Fruit fly (Drosophila melanogaster) whole organism, embryonic: Measurements from ENCODE around the gene CG2444.

Experiments used
- Atf3 ChIP-seq: fragments of 200-800 bp; sonication (Bioruptor generic); optimal IDR thresholded peaks from 3 replicates; lab custom pipeline; 2016; ENCODE audit warnings: missing biosample characterization, missing genetic modification characterization
- CG1024 ChIP-seq: fragments of 200-800 bp; sonication (Bioruptor generic); IDR thresholded peaks from 2 replicates; pipeline ENCODE4 v1.3.6; 2022; ENCODE audit warnings: missing biosample characterization, missing genetic modification characterization
- CG10366 ChIP-seq: fragments of 200-800 bp; sonication (Bioruptor generic); IDR thresholded peaks from 2 replicates; pipeline ENCODE4 v1.3.6; 2022; ENCODE audit warnings: missing biosample characterization, missing genetic modification characterization
- CG11695 ChIP-seq: fragments of 200-800 bp; sonication (Bioruptor generic); IDR thresholded peaks from 3 replicates; pipeline ENCODE4 v1.3.6; 2022; ENCODE audit warnings: missing biosample characterization, missing genetic modification characterization
- CG11696 ChIP-seq: fragments of 200-800 bp; sonication (Bioruptor generic); IDR thresholded peaks from 2 replicates; pipeline ENCODE4 v1.3.6; 2022; ENCODE audit warnings: missing biosample characterization, missing genetic modification characterization
- CG12219 ChIP-seq: fragments of 200-800 bp; sonication (Bioruptor generic); optimal IDR thresholded peaks from 3 replicates; lab custom pipeline; 2018; ENCODE audit warnings: missing biosample characterization, mild to moderate bottlenecking, missing genetic modification characterization
- CG12659 ChIP-seq: fragments of 200-800 bp; sonication (Bioruptor generic); optimal IDR thresholded peaks from 3 replicates; lab custom pipeline; 2017; ENCODE audit warnings: mild to moderate bottlenecking, missing biosample characterization, missing genetic modification reagents, missing genetic modification characterization
- CG13287 ChIP-seq: fragments of 200-800 bp; sonication (Bioruptor generic); IDR thresholded peaks from 2 replicates; pipeline ENCODE4 v1.3.6; 2022; ENCODE audit warnings: missing biosample characterization, missing genetic modification characterization; ENCODE audit not compliant: partially characterized antibody
- CG15269 ChIP-seq: fragments of 200-800 bp; sonication (Bioruptor generic); optimal IDR thresholded peaks from 2 replicates; lab custom pipeline; 2018; ENCODE audit warnings: missing biosample characterization, mild to moderate bottlenecking, missing genetic modification characterization, moderate library complexity
- CG1647 ChIP-seq: fragments of 200-800 bp; sonication (Bioruptor generic); optimal IDR thresholded peaks from 3 replicates; lab custom pipeline; 2016; ENCODE audit warnings: missing biosample characterization, missing genetic modification characterization
- CG33557 ChIP-seq: fragments of 200-800 bp; sonication (Bioruptor generic); optimal IDR thresholded peaks from 2 replicates; lab custom pipeline; 2019; ENCODE audit warnings: missing biosample characterization, mild to moderate bottlenecking, missing genetic modification characterization, moderate library complexity
- CG43689 ChIP-seq: fragments of 200-800 bp; sonication (Bioruptor generic); IDR thresholded peaks from 2 replicates; pipeline ENCODE4 v1.3.6; 2022; ENCODE audit warnings: missing biosample characterization, missing genetic modification characterization
- CG4404 ChIP-seq: fragments of 200-800 bp; sonication (Bioruptor generic); IDR thresholded peaks from 2 replicates; pipeline ENCODE4 v1.3.6; 2022; ENCODE audit warnings: missing biosample characterization, missing genetic modification characterization
- CG4707 ChIP-seq: fragments of 200-800 bp; sonication (Bioruptor generic); optimal IDR thresholded peaks from 2 replicates; lab custom pipeline; 2018; ENCODE audit warnings: missing biosample characterization, mild to moderate bottlenecking, missing genetic modification characterization, moderate library complexity
- CG6175 ChIP-seq: fragments of 200-800 bp; sonication (Bioruptor generic); IDR thresholded peaks from 3 replicates; pipeline ENCODE4 v1.3.6; 2022; ENCODE audit warnings: missing biosample characterization, missing genetic modification characterization
- CG9609 ChIP-seq: fragments of 200-800 bp; sonication (Bioruptor generic); optimal IDR thresholded peaks from 3 replicates; lab custom pipeline; 2016; ENCODE audit warnings: missing biosample characterization, missing genetic modification characterization
- CG9727 ChIP-seq: fragments of 200-800 bp; sonication (Bioruptor generic); optimal IDR thresholded peaks from 3 replicates; lab custom pipeline; 2017; ENCODE audit warnings: missing biosample characterization, mild to moderate bottlenecking, missing genetic modification characterization
- CrebB ChIP-seq: fragments of 200-800 bp; sonication (Bioruptor generic); optimal IDR thresholded peaks from 3 replicates; lab custom pipeline; 2018; ENCODE audit warnings: missing biosample characterization, mild to moderate bottlenecking, missing genetic modification characterization
- Dbx ChIP-seq: fragments of 200-800 bp; sonication (Bioruptor generic); IDR thresholded peaks from 3 replicates; pipeline ENCODE4 v1.3.6; 2022; ENCODE audit warnings: missing biosample characterization, missing genetic modification characterization
- Doc3 ChIP-seq: fragments of 200-800 bp; sonication (Bioruptor generic); IDR thresholded peaks from 3 replicates; pipeline ENCODE4 v1.3.6; 2022; ENCODE audit warnings: missing biosample characterization, missing genetic modification characterization; ENCODE audit not compliant: partially characterized antibody
- E2f1 ChIP-seq: fragments of 200-800 bp; sonication (Bioruptor generic); IDR thresholded peaks from 2 replicates; pipeline ENCODE4 v1.3.6; 2022; ENCODE audit warnings: missing biosample characterization, missing genetic modification characterization
- Eip74EF ChIP-seq, 2 experiments: fragments of 200-800 bp in 1 of 2; fragments of >200 bp in 1 of 2; sonication (Bioruptor generic) in 1 of 2; optimal IDR thresholded peaks; 2 replicates each; lab custom pipeline; 2017 to 2019; ENCODE audit warnings: missing biosample characterization in 2 of 2, missing genetic modification characterization in 2 of 2, mild to moderate bottlenecking in 1 of 2, moderate library complexity in 1 of 2
- Ets97D ChIP-seq: fragments of 200-800 bp; sonication (Bioruptor generic); optimal IDR thresholded peaks from 3 replicates; lab custom pipeline; 2016; ENCODE audit warnings: missing biosample characterization, missing genetic modification characterization
- Lhr ChIP-seq: fragments of 200-800 bp; sonication (Bioruptor generic); optimal IDR thresholded peaks from 3 replicates; lab custom pipeline; 2017; ENCODE audit warnings: mild to moderate bottlenecking, missing biosample characterization, missing genetic modification reagents, missing genetic modification characterization
- NC2α ChIP-seq: fragments of 200-800 bp; sonication (Bioruptor generic); optimal IDR thresholded peaks from 2 replicates; lab custom pipeline; 2016; ENCODE audit warnings: missing biosample characterization, missing genetic modification characterization
- NFAT ChIP-seq: fragments of 200-800 bp; sonication (Bioruptor generic); IDR thresholded peaks from 2 replicates; pipeline ENCODE4 v1.3.6; 2022; ENCODE audit warnings: missing biosample characterization, missing genetic modification characterization
- Nf-YA ChIP-seq: fragments of 200-800 bp; sonication (Bioruptor generic); IDR thresholded peaks from 2 replicates; pipeline ENCODE4 v1.3.6; 2022; ENCODE audit warnings: missing biosample characterization, missing genetic modification characterization
- Sry-β ChIP-seq: fragments of 200-800 bp; sonication (Bioruptor generic); optimal IDR thresholded peaks from 2 replicates; lab custom pipeline; 2018; ENCODE audit warnings: missing biosample characterization, mild to moderate bottlenecking, missing genetic modification characterization, moderate library complexity
- abd-A ChIP-seq: fragments of 200-800 bp; sonication (Bioruptor generic); optimal IDR thresholded peaks from 3 replicates; lab custom pipeline; 2019; ENCODE audit warnings: missing biosample characterization, mild to moderate bottlenecking, missing genetic modification characterization, moderate library complexity
- aop ChIP-seq: fragments of 200-800 bp; sonication (Bioruptor generic); IDR thresholded peaks from 2 replicates; pipeline ENCODE4 v1.3.6; 2022; ENCODE audit warnings: missing biosample characterization, missing genetic modification characterization
- caup ChIP-seq: fragments of 200-800 bp; sonication (Bioruptor generic); optimal IDR thresholded peaks from 3 replicates; lab custom pipeline; 2017; ENCODE audit warnings: missing biosample characterization, mild to moderate bottlenecking, missing genetic modification characterization, moderate library complexity; ENCODE audit not compliant: severe bottlenecking
- chm ChIP-seq: fragments of 200-800 bp; sonication (Bioruptor generic); IDR thresholded peaks from 2 replicates; pipeline ENCODE4 v1.3.6; 2022; ENCODE audit warnings: missing biosample characterization, missing genetic modification characterization
- ci ChIP-seq: fragments of 200-800 bp; sonication (Bioruptor generic); IDR thresholded peaks from 3 replicates; pipeline ENCODE4 v1.3.6; 2022; ENCODE audit warnings: missing biosample characterization, missing genetic modification characterization
- dysf ChIP-seq: fragments of 200-800 bp; sonication (Bioruptor generic); IDR thresholded peaks from 3 replicates; pipeline ENCODE4 v1.3.6; 2022; ENCODE audit warnings: missing biosample characterization, missing genetic modification characterization
- emc ChIP-seq: fragments of 200-800 bp; sonication (Bioruptor generic); optimal IDR thresholded peaks from 2 replicates; lab custom pipeline; 2016; ENCODE audit warnings: missing biosample characterization, missing genetic modification characterization
- her ChIP-seq: fragments of 200-800 bp; sonication (Bioruptor generic); optimal IDR thresholded peaks from 2 replicates; lab custom pipeline; 2016; ENCODE audit warnings: missing biosample characterization, missing genetic modification characterization
- kah ChIP-seq: fragments of 200-800 bp; sonication (Bioruptor generic); optimal IDR thresholded peaks from 2 replicates; lab custom pipeline; 2018; ENCODE audit warnings: missing biosample characterization, mild to moderate bottlenecking, missing genetic modification characterization
- mirr ChIP-seq: fragments of 200-800 bp; sonication (Bioruptor generic); optimal IDR thresholded peaks from 3 replicates; lab custom pipeline; 2018; ENCODE audit warnings: missing biosample characterization, mild to moderate bottlenecking, missing genetic modification characterization
- onecut ChIP-seq: fragments of 200-800 bp; sonication (Bioruptor generic); IDR thresholded peaks from 2 replicates; pipeline ENCODE4 v1.3.6; 2022; ENCODE audit warnings: missing biosample characterization, missing genetic modification characterization
- pho ChIP-seq: fragments of 200-800 bp; sonication (Bioruptor generic); optimal IDR thresholded peaks from 2 replicates; lab custom pipeline; 2016; ENCODE audit warnings: missing biosample characterization, missing genetic modification characterization
- ranshi ChIP-seq: fragments of 200-800 bp; sonication (Bioruptor generic); IDR thresholded peaks from 2 replicates; pipeline ENCODE4 v1.3.6; 2022; ENCODE audit warnings: missing biosample characterization, missing genetic modification characterization
- sima ChIP-seq: fragments of 200-800 bp; sonication (Bioruptor generic); optimal IDR thresholded peaks from 2 replicates; lab custom pipeline; 2016; ENCODE audit warnings: missing biosample characterization, missing genetic modification characterization
- sisA ChIP-seq: fragments of 200-800 bp; sonication (Bioruptor generic); IDR thresholded peaks from 2 replicates; pipeline ENCODE4 v1.3.6; 2022; ENCODE audit warnings: missing biosample characterization, missing genetic modification characterization
- so ChIP-seq: fragments of 200-800 bp; sonication (Bioruptor generic); IDR thresholded peaks from 3 replicates; pipeline ENCODE4 v1.3.6; 2022; ENCODE audit warnings: missing biosample characterization, missing genetic modification characterization
- sqz ChIP-seq: fragments of 200-800 bp; sonication (Bioruptor generic); optimal IDR thresholded peaks from 3 replicates; lab custom pipeline; 2018; ENCODE audit warnings: missing biosample characterization, mild to moderate bottlenecking, missing genetic modification characterization
- stc ChIP-seq: fragments of 200-800 bp; sonication (Bioruptor generic); IDR thresholded peaks from 2 replicates; pipeline ENCODE4 v1.3.6; 2022; ENCODE audit warnings: missing biosample characterization, missing genetic modification characterization
- unc-4 ChIP-seq: fragments of 200-800 bp; sonication (Bioruptor generic); IDR thresholded peaks from 2 replicates; pipeline ENCODE4 v1.3.6; 2022; ENCODE audit warnings: missing biosample characterization, missing genetic modification characterization; ENCODE audit not compliant: partially characterized antibody
- wek ChIP-seq: fragments of 200-800 bp; sonication (Bioruptor generic); optimal IDR thresholded peaks from 3 replicates; lab custom pipeline; 2018; ENCODE audit warnings: missing biosample characterization, mild to moderate bottlenecking, missing genetic modification characterization, moderate library complexity
- zen2 ChIP-seq: fragments of 200-800 bp; sonication (Bioruptor generic); IDR thresholded peaks from 3 replicates; pipeline ENCODE4 v1.3.6; 2022; ENCODE audit warnings: missing biosample characterization, missing genetic modification characterization; ENCODE audit not compliant: partially characterized antibody

Gene CG2444

dm6 chrX:11685918-11686640 lies 19.0 kb downstream of the CG2444 start (continued):
- TF ChIP-seq CG12659 (GFP tag; lab: Kevin White, UChicago) (peak; percentile 41), ranshi (GFP tag; lab: Robert Waterston, UW) (peak; percentile 41; the same call in 1 of the 2 replicates), NFAT (no peak), ci (GFP tag; lab: Robert Waterston, UW) (peak; percentile 59; the same call in 2 of the 3 replicates), caup (peak; percentile 71), zen2 (GFP tag; lab: Robert Waterston, UW) (peak; percentile 46; the same call in 1 of the 3 replicates), emc (GFP tag; lab: Kevin White, UChicago) (no peak), aop (GFP tag; lab: Robert Waterston, UW) (no peak), Atf3 (no peak), CG1024 (GFP tag; lab: Robert Waterston, UW) (no peak), dysf (GFP tag; lab: Robert Waterston, UW) (no peak; the same call in 2 of the 3 replicates), CG9727 (GFP tag; lab: Kevin White, UChicago) (peak; percentile 5), CG13287 (GFP tag; lab: Robert Waterston, UW) (peak; percentile 35), CG6175 (GFP tag; lab: Robert Waterston, UW) (no peak), CG33557 (GFP tag; lab: Kevin White, UChicago) (no peak), CG11696 (GFP tag; lab: Robert Waterston, UW) (peak; percentile 40; the same call in 1 of the 2 replicates), Sry-β (GFP tag; lab: Kevin White, UChicago) (peak; percentile 25), sisA (no peak), CG12219 (GFP tag; lab: Kevin White, UChicago) (peak; percentile 32), so (GFP tag; lab: Robert Waterston, UW) (no peak), stc (GFP tag; lab: Robert Waterston, UW) (peak; percentile 26; the same call in 1 of the 2 replicates), sima (GFP tag; lab: Kevin White, UChicago) (no peak), CG4404 (no peak), her (GFP tag; lab: Kevin White, UChicago) (peak; percentile 51), Nf-YA (GFP tag; lab: Robert Waterston, UW) (0 out of 2 replicates have a peak, but pooled peaks have one; percentile 29), CG11695 (GFP tag; lab: Robert Waterston, UW) (peak; percentile 36; the same call in 1 of the 3 replicates), CG4707 (peak; percentile 53), E2f1 (GFP tag; lab: Robert Waterston, UW) (no peak), onecut (GFP tag; lab: Robert Waterston, UW) (peak; percentile 53; the same call in 1 of the 2 replicates), chm (peak; percentile 38; the same call in 1 of the 2 replicates), sqz (GFP tag; lab: Kevin White, UChicago) (peak; percentile 86), CG9609 (GFP tag; lab: Kevin White, UChicago) (no peak), unc-4 (GFP tag; lab: Robert Waterston, UW) (0 out of 2 replicates have a peak, but pooled peaks have one; percentile 37), CrebB (tag; lab: Kevin White, UChicago) (peak; percentile 72), CG15269 (tag; lab: Kevin White, UChicago) (peak; percentile 55), Eip74EF (GFP tag; optimal IDR thresholded peaks at IDR 0.05; lab: Kevin White, UChicago) (no peak), Dbx (peak; percentile 53; the same call in 1 of the 3 replicates), Doc3 (GFP tag; lab: Robert Waterston, UW) (peak; percentile 15; the same call in 1 of the 3 replicates), Ets97D (GFP tag; lab: Kevin White, UChicago) (no peak), CG10366 (GFP tag; lab: Robert Waterston, UW) (no peak), CG1647 (GFP tag; lab: Kevin White, UChicago) (no peak), Lhr (GFP tag; lab: Kevin White, UChicago) (no peak), NC2α (GFP tag; lab: Kevin White, UChicago) (peak; percentile 28), CG43689 (GFP tag; lab: Robert Waterston, UW) (no peak), mirr (GFP tag; lab: Kevin White, UChicago) (peak; percentile 84), abd-A (tag; lab: Kevin White, UChicago) (peak; percentile 67), pho (GFP tag; lab: Kevin White, UChicago) (peak; percentile 27), wek (GFP tag; lab: Kevin White, UChicago) (peak; percentile 68), kah (GFP tag; lab: Kevin White, UChicago) (peak; percentile 51)
